Fruit fly (Drosophila melanogaster) whole organism, embryonic: Measurements from ENCODE around the gene CG17224.

Experiments
- Blimp-1 ChIP-seq: fragments of 200-800 bp; sonication (Bioruptor generic); optimal IDR thresholded peaks from 3 replicates; lab custom pipeline; 2018; ENCODE audit warnings: missing biosample characterization, missing genetic modification characterization, mild to moderate bottlenecking, moderate library complexity, missing genetic modification reagents
- CG10209 ChIP-seq: fragments of 200-800 bp; sonication (Bioruptor generic); optimal IDR thresholded peaks from 3 replicates; lab custom pipeline; 2017; ENCODE audit warnings: missing biosample characterization, mild to moderate bottlenecking, missing genetic modification characterization, missing genetic modification reagents
- CG10366 ChIP-seq: fragments of 200-800 bp; sonication (Bioruptor generic); IDR thresholded peaks from 2 replicates; pipeline ENCODE4 v1.3.6; 2022; ENCODE audit warnings: missing biosample characterization, missing genetic modification characterization
- CG10654 ChIP-seq: fragments of 200-800 bp; sonication (Bioruptor generic); optimal IDR thresholded peaks from 2 replicates; lab custom pipeline; 2016; ENCODE audit warnings: missing biosample characterization, missing genetic modification characterization
- CG12769 ChIP-seq: fragments of 200-800 bp; sonication (Bioruptor generic); optimal IDR thresholded peaks from 2 replicates; lab custom pipeline; 2019; ENCODE audit warnings: missing biosample characterization, mild to moderate bottlenecking, missing genetic modification characterization, moderate library complexity
- CG13894 ChIP-seq: fragments of 200-800 bp; sonication (Bioruptor generic); optimal IDR thresholded peaks from 3 replicates; lab custom pipeline; 2018; ENCODE audit warnings: missing biosample characterization, mild to moderate bottlenecking, missing genetic modification characterization, moderate library complexity
- CG15269 ChIP-seq: fragments of 200-800 bp; sonication (Bioruptor generic); optimal IDR thresholded peaks from 2 replicates; lab custom pipeline; 2018; ENCODE audit warnings: missing biosample characterization, mild to moderate bottlenecking, missing genetic modification characterization, moderate library complexity
- CG18599 ChIP-seq: fragments of 200-800 bp; sonication (Bioruptor generic); optimal IDR thresholded peaks from 3 replicates; lab custom pipeline; 2017; ENCODE audit warnings: missing biosample characterization, missing genetic modification characterization, mild to moderate bottlenecking, moderate library complexity, missing genetic modification reagents
- CG2678 ChIP-seq: fragments of 200-800 bp; sonication (Bioruptor generic); optimal IDR thresholded peaks from 3 replicates; lab custom pipeline; 2019; ENCODE audit warnings: missing biosample characterization, mild to moderate bottlenecking, missing genetic modification characterization, moderate library complexity
- CG30431 ChIP-seq: fragments of 200-800 bp; sonication (Bioruptor generic); optimal IDR thresholded peaks from 2 replicates; lab custom pipeline; 2017; ENCODE audit warnings: missing biosample characterization, missing genetic modification characterization
- CG4707 ChIP-seq: fragments of 200-800 bp; sonication (Bioruptor generic); optimal IDR thresholded peaks from 2 replicates; lab custom pipeline; 2018; ENCODE audit warnings: missing biosample characterization, mild to moderate bottlenecking, missing genetic modification characterization, moderate library complexity
- CG5953 ChIP-seq: fragments of 200-800 bp; sonication (Bioruptor generic); IDR thresholded peaks from 2 replicates; pipeline ENCODE4 v1.3.6; 2022; ENCODE audit warnings: missing biosample characterization, missing genetic modification characterization
- CG6654 ChIP-seq: fragments of 200-800 bp; sonication (Bioruptor generic); optimal IDR thresholded peaks from 2 replicates; lab custom pipeline; 2017; ENCODE audit warnings: missing biosample characterization, mild to moderate bottlenecking, missing genetic modification characterization
- CG7745 ChIP-seq: fragments of 200-800 bp; sonication (Bioruptor generic); optimal IDR thresholded peaks from 2 replicates; lab custom pipeline; 2018; ENCODE audit warnings: missing biosample characterization, mild to moderate bottlenecking, missing genetic modification characterization, moderate library complexity
- D19A ChIP-seq: fragments of 200-800 bp; optimal IDR thresholded peaks from 3 replicates; lab custom pipeline; 2019; ENCODE audit warnings: missing biosample characterization, mild to moderate bottlenecking, missing genetic modification characterization, moderate library complexity
- Dad ChIP-seq: fragments of 200-800 bp; sonication (Bioruptor generic); optimal IDR thresholded peaks from 3 replicates; lab custom pipeline; 2016; ENCODE audit warnings: missing biosample characterization, missing genetic modification characterization
- Ets65A ChIP-seq: fragments of 200-800 bp; sonication (Bioruptor generic); peaks from one replicate; lab custom pipeline; 2016; ENCODE audit warnings: missing biosample characterization, missing genetic modification characterization
- Fer3 ChIP-seq: fragments of 200-800 bp; sonication (Bioruptor generic); optimal IDR thresholded peaks from 2 replicates; lab custom pipeline; 2018; ENCODE audit warnings: missing biosample characterization, mild to moderate bottlenecking, missing genetic modification characterization, moderate library complexity
- Hsf ChIP-seq: fragments of 200-800 bp; sonication (Bioruptor generic); optimal IDR thresholded peaks from 3 replicates; lab custom pipeline; 2016; ENCODE audit warnings: missing biosample characterization, missing genetic modification characterization
- Med ChIP-seq: fragments of 200-800 bp; sonication (Bioruptor generic); peaks from one replicate; lab custom pipeline; 2016; ENCODE audit warnings: missing biosample characterization, missing genetic modification characterization, mild to moderate bottlenecking, inconsistent platforms, moderate library complexity
- abd-A ChIP-seq: fragments of 200-800 bp; sonication (Bioruptor generic); optimal IDR thresholded peaks from 3 replicates; lab custom pipeline; 2019; ENCODE audit warnings: missing biosample characterization, mild to moderate bottlenecking, missing genetic modification characterization, moderate library complexity
- bcd ChIP-seq: fragments of 200-800 bp; sonication (Bioruptor generic); optimal IDR thresholded peaks from 2 replicates; lab custom pipeline; 2017; ENCODE audit warnings: missing biosample characterization, mild to moderate bottlenecking, missing genetic modification characterization
- bsh ChIP-seq, 2 experiments: fragments of 200-800 bp; sonication (Bioruptor generic); optimal IDR thresholded peaks; 2 replicates each; lab custom pipeline; 2017 to 2018; ENCODE audit warnings: mild to moderate bottlenecking in 2 of 2, missing biosample characterization in 2 of 2, missing genetic modification characterization in 2 of 2, moderate library complexity in 1 of 2
- cad ChIP-seq: fragments of >200 bp; optimal IDR thresholded peaks from 2 replicates; lab custom pipeline; 2017; ENCODE audit warnings: missing biosample characterization, missing genetic modification characterization
- chif ChIP-seq, 2 experiments: fragments of 200-800 bp; sonication (Bioruptor generic); optimal IDR thresholded peaks; 3 replicates each; lab custom pipeline; 2016; ENCODE audit warnings: missing biosample characterization in 2 of 2, missing genetic modification characterization in 2 of 2
- chinmo ChIP-seq: fragments of 200-800 bp; sonication (Bioruptor generic); IDR thresholded peaks from 4 replicates; pipeline ENCODE4 v1.3.6; 2022; ENCODE audit warnings: missing biosample characterization, missing genetic modification characterization; ENCODE audit not compliant: partially characterized antibody
- corto ChIP-seq: fragments of 200-800 bp; sonication (Bioruptor generic); optimal IDR thresholded peaks from 2 replicates; lab custom pipeline; 2016; ENCODE audit warnings: missing biosample characterization, mild to moderate bottlenecking, missing genetic modification characterization, moderate library complexity
- dmrt11E ChIP-seq: fragments of 200-800 bp; sonication (Bioruptor generic); optimal IDR thresholded peaks from 3 replicates; lab custom pipeline; 2018; ENCODE audit warnings: missing biosample characterization, mild to moderate bottlenecking, missing genetic modification characterization, moderate library complexity
- dysf ChIP-seq: fragments of 200-800 bp; sonication (Bioruptor generic); IDR thresholded peaks from 3 replicates; pipeline ENCODE4 v1.3.6; 2022; ENCODE audit warnings: missing biosample characterization, missing genetic modification characterization
- ftz-f1 ChIP-seq: fragments of 200-800 bp; sonication (Bioruptor generic); optimal IDR thresholded peaks from 2 replicates; lab custom pipeline; 2016; ENCODE audit warnings: missing biosample characterization, missing genetic modification characterization
- gfzf ChIP-seq: fragments of 200-800 bp; sonication (Bioruptor generic); optimal IDR thresholded peaks from 2 replicates; lab custom pipeline; 2016; ENCODE audit warnings: missing biosample characterization, mild to moderate bottlenecking, missing genetic modification characterization, moderate library complexity
- nerfin-2 ChIP-seq: fragments of 200-800 bp; sonication (Bioruptor generic); IDR thresholded peaks from 2 replicates; pipeline ENCODE4 v1.3.6; 2022; ENCODE audit warnings: missing biosample characterization, missing genetic modification characterization; ENCODE audit not compliant: partially characterized antibody
- nom ChIP-seq: fragments of 200-800 bp; sonication (Bioruptor generic); optimal IDR thresholded peaks from 2 replicates; lab custom pipeline; 2017; ENCODE audit warnings: missing biosample characterization, missing genetic modification characterization, mild to moderate bottlenecking, moderate library complexity, missing genetic modification reagents
- oc ChIP-seq: fragments of 200-800 bp; sonication (Bioruptor generic); optimal IDR thresholded peaks from 2 replicates; lab custom pipeline; 2018; ENCODE audit warnings: missing biosample characterization, mild to moderate bottlenecking, missing genetic modification characterization, moderate library complexity
- pzg ChIP-seq: fragments of 200-800 bp; sonication (Bioruptor generic); optimal IDR thresholded peaks from 3 replicates; lab custom pipeline; 2018; ENCODE audit warnings: missing biosample characterization, mild to moderate bottlenecking, missing genetic modification characterization, moderate library complexity
- sd ChIP-seq: fragments of 200-800 bp; sonication (Bioruptor generic); optimal IDR thresholded peaks from 3 replicates; lab custom pipeline; 2018; ENCODE audit warnings: missing biosample characterization, mild to moderate bottlenecking, missing genetic modification characterization, moderate library complexity
- sim ChIP-seq: fragments of 200-800 bp; sonication (Bioruptor generic); IDR thresholded peaks from 2 replicates; pipeline ENCODE4 v1.3.6; 2022; ENCODE audit warnings: missing biosample characterization, missing genetic modification characterization
- tup ChIP-seq: fragments of 200-800 bp; sonication (Bioruptor generic); optimal IDR thresholded peaks from 2 replicates; lab custom pipeline; 2016; ENCODE audit warnings: missing biosample characterization, mild to moderate bottlenecking, missing genetic modification characterization, moderate library complexity
- vvl ChIP-seq: fragments of 200-800 bp; sonication (Bioruptor generic); IDR thresholded peaks from 2 replicates; pipeline ENCODE4 v1.3.6; 2022; ENCODE audit warnings: missing biosample characterization, missing genetic modification characterization
- zen ChIP-seq: fragments of 200-800 bp; sonication (Bioruptor generic); optimal IDR thresholded peaks from 3 replicates; lab custom pipeline; 2018; ENCODE audit warnings: missing biosample characterization, mild to moderate bottlenecking, missing genetic modification characterization, moderate library complexity
- zfh1 ChIP-seq: fragments of 200-800 bp; sonication (Bioruptor generic); IDR thresholded peaks from 3 replicates; pipeline ENCODE4 v1.3.6; 2022; ENCODE audit warnings: missing biosample characterization, missing genetic modification characterization

CG17224 gene

dm6 chr2L:3011484-3011883, 6.6 kb downstream of the CG17224 start (continued):
- TF ChIP-seq nerfin-2 (no peak), dysf (no peak), chif (GFP tag; optimal IDR thresholded peaks at IDR 0.05; lab: Kevin White, UChicago) (no peak), D19A (tag; lab: Kevin White, UChicago) (peak; percentile 32), bsh (GFP tag; optimal IDR thresholded peaks at IDR 0.05; lab: Kevin White, UChicago) (peak in 1 of 2 experiments; percentile 17), CG30431 (no peak), sim (no peak), Med (GFP tag; lab: Kevin White, UChicago) (no peak)
- TF ChIP-seq, all 482 proteins: peak for 4

- TF ChIP-seq Blimp-1 (GFP tag; lab: Kevin White, UChicago) (no peak), Hsf (GFP tag; lab: Kevin White, UChicago) (no peak), zfh1 (GFP tag; lab: Robert Waterston, UW) (no peak), tup (no peak), CG10209 (GFP tag; lab: Kevin White, UChicago) (no peak), CG5953 (GFP tag; lab: Robert Waterston, UW) (no peak), CG6654 (GFP tag; lab: Kevin White, UChicago) (no peak), dmrt11E (no peak), CG2678 (tag; lab: Kevin White, UChicago) (no peak), Dad (no peak)
Measured at dm6 chr2L:3009438-3009837, 8.7 kb downstream of the CG17224 start.

- TF ChIP-seq chinmo (GFP tag; lab: Robert Waterston, UW) (0 out of 4 replicates have a peak, but pooled peaks have one; percentile 21), corto (no peak), CG12769 (tag; lab: Kevin White, UChicago) (peak; percentile 62), bcd (GFP tag; lab: Kevin White, UChicago) (no peak), Med (GFP tag; lab: Kevin White, UChicago) (peak; percentile 35), oc (tag; lab: Kevin White, UChicago) (peak; percentile 49), ftz-f1 (GFP tag; lab: Kevin White, UChicago) (no peak), CG13894 (tag; lab: Kevin White, UChicago) (peak; percentile 95), Ets65A (GFP tag; lab: Kevin White, UChicago) (peak; percentile 11), cad (peak; percentile 92), nom (GFP tag; lab: Kevin White, UChicago) (no peak), abd-A (tag; lab: Kevin White, UChicago) (peak; percentile 78), gfzf (no peak), CG15269 (tag; lab: Kevin White, UChicago) (peak; percentile 32), zen (tag; lab: Kevin White, UChicago) (peak; percentile 39), CG4707 (GFP tag; lab: Kevin White, UChicago) (no peak)
Measured at dm6 chr2L:3006925-3007426, 11.1 kb downstream of the CG17224 start.

- TF ChIP-seq Blimp-1 (GFP tag; lab: Kevin White, UChicago) (peak; percentile 83), CG7745 (tag; lab: Kevin White, UChicago) (peak; percentile 51), CG13894 (tag; lab: Kevin White, UChicago) (peak; percentile 39), CG10654 (GFP tag; lab: Kevin White, UChicago) (no peak), vvl (GFP tag; lab: Robert Waterston, UW) (peak; percentile 56), Fer3 (tag; lab: Kevin White, UChicago) (no peak), CG18599 (no peak), sd (tag; lab: Kevin White, UChicago) (peak; percentile 71), pzg (GFP tag; lab: Kevin White, UChicago) (no peak), CG10366 (GFP tag; lab: Robert Waterston, UW) (no peak)
- TF ChIP-seq, all 482 proteins: peak for 5
Measured at dm6 chr2L:3006194-3006593, 11.9 kb downstream of the CG17224 start.
